Worm (Caenorhabditis elegans) whole organism, L4/young adult: Measurements from ENCODE around the gene K09E9.4.

Experiments
- W03F9.2 ChIP-seq: fragments of 150-350 bp; optimal IDR thresholded peaks from 2 replicates; lab custom pipeline; 2014; ENCODE audit warnings: missing biosample characterization, missing genetic modification characterization
- him-1 ChIP-seq: sonication (generic microtip); optimal IDR thresholded peaks from 2 replicates; lab custom pipeline; 2016; ENCODE audit warnings: missing genotype, missing genetic modification reagents, missing genetic modification characterization, missing compliant biosample characterization

- TF ChIP-seq W03F9.2 (tag; lab: Kevin White, UChicago) = no peak
- TF ChIP-seq him-1 (tag; lab: Kevin White, UChicago) = no peak
Measured at ce11 chrX:15655623-15656022, 25.4 kb upstream of the K09E9.4 start.
